Worm (Caenorhabditis elegans) whole organism, mixed stage, embryonic: ENCODE results near the gene pdhb-1.
"Not testable (repeated sequence)": the region's sequence is repeated elsewhere in the genome, so short reads cannot be mapped to it uniquely, and the experiment has no call there.

Source experiments
- M03D4.4 ChIP-seq: sonication (generic microtip); optimal IDR thresholded peaks from 2 replicates; lab custom pipeline; 2017; ENCODE audit warnings: mild to moderate bottlenecking, missing genetic modification characterization, missing compliant biosample characterization
- bed-3 ChIP-seq: fragments of 200-800 bp; sonication (Bioruptor generic); optimal IDR thresholded peaks from 3 replicates; lab custom pipeline; 2018; ENCODE audit warnings: mild to moderate bottlenecking, missing genetic modification characterization, moderate library complexity, missing compliant biosample characterization
- blmp-1 ChIP-seq: fragments of 150-350 bp; optimal IDR thresholded peaks from 2 replicates; lab custom pipeline; 2014; ENCODE audit warnings: missing biosample characterization, missing genetic modification characterization
- ceh-39 ChIP-seq: fragments of 150-350 bp; optimal IDR thresholded peaks from 2 replicates; lab custom pipeline; 2014; ENCODE audit warnings: missing biosample characterization, missing genetic modification characterization
- ceh-43 ChIP-seq: fragments of 200-800 bp; sonication (Bioruptor generic); optimal IDR thresholded peaks from 2 replicates; lab custom pipeline; 2018; ENCODE audit warnings: mild to moderate bottlenecking, missing genetic modification characterization, moderate library complexity, missing compliant biosample characterization
- ceh-83 ChIP-seq: fragments of 200-800 bp; sonication (Bioruptor generic); optimal IDR thresholded peaks from 2 replicates; lab custom pipeline; 2018; ENCODE audit warnings: mild to moderate bottlenecking, missing genetic modification characterization, missing compliant biosample characterization
- ces-1 ChIP-seq: fragments of 150-350 bp; optimal IDR thresholded peaks from 2 replicates; lab custom pipeline; 2014; ENCODE audit warnings: missing biosample characterization, missing genetic modification reagents, missing genetic modification characterization
- cnd-1 ChIP-seq: fragments of 200-800 bp; sonication (Bioruptor generic); optimal IDR thresholded peaks from 2 replicates; lab custom pipeline; 2018; ENCODE audit warnings: mild to moderate bottlenecking, missing genetic modification characterization, missing compliant biosample characterization
- drap-1 ChIP-seq: fragments of 200-800 bp; sonication (Bioruptor generic); optimal IDR thresholded peaks from 3 replicates; lab custom pipeline; 2018; ENCODE audit warnings: mild to moderate bottlenecking, missing genetic modification characterization, missing compliant biosample characterization
- elt-1 ChIP-seq: sonication (generic microtip); optimal IDR thresholded peaks from 2 replicates; lab custom pipeline; 2017; ENCODE audit warnings: missing genetic modification characterization, mild to moderate bottlenecking, missing compliant biosample characterization, antibody characterized with exemption, moderate library complexity, borderline replicate concordance; ENCODE audit not compliant: insufficient read depth
- elt-3 ChIP-seq: fragments of 150-350 bp; optimal IDR thresholded peaks from 2 replicates; lab custom pipeline; 2014; ENCODE audit warnings: missing biosample characterization, missing genetic modification characterization
- ham-2 ChIP-seq: fragments of 200-800 bp; sonication (Bioruptor generic); optimal IDR thresholded peaks from 2 replicates; lab custom pipeline; 2018; ENCODE audit warnings: mild to moderate bottlenecking, missing genetic modification characterization, missing compliant biosample characterization
- lin-13 ChIP-seq: fragments of 150-350 bp; optimal IDR thresholded peaks from 2 replicates; lab custom pipeline; 2014; ENCODE audit warnings: missing biosample characterization, missing genetic modification characterization
- lin-32 ChIP-seq: fragments of 200-800 bp; sonication (Bioruptor generic); optimal IDR thresholded peaks from 2 replicates; lab custom pipeline; 2018; ENCODE audit warnings: mild to moderate bottlenecking, missing genetic modification characterization, missing compliant biosample characterization
- lsy-2 ChIP-seq: fragments of 150-350 bp; optimal IDR thresholded peaks from 2 replicates; lab custom pipeline; 2014; ENCODE audit warnings: missing biosample characterization, missing genetic modification characterization
- mab-5 ChIP-seq: fragments of 150-350 bp; optimal IDR thresholded peaks from 2 replicates; lab custom pipeline; 2014; ENCODE audit warnings: missing biosample characterization, missing genetic modification characterization
- mep-1 ChIP-seq: fragments of 150-350 bp; optimal IDR thresholded peaks from 2 replicates; lab custom pipeline; 2017; ENCODE audit warnings: missing biosample characterization, missing genetic modification reagents, missing genetic modification characterization, inconsistent platforms
- mls-2 ChIP-seq: sonication (generic microtip); optimal IDR thresholded peaks from 2 replicates; lab custom pipeline; 2016; ENCODE audit warnings: mild to moderate bottlenecking, missing genetic modification characterization, moderate library complexity, missing compliant biosample characterization
- nhr-12 ChIP-seq: fragments of 150-350 bp; optimal IDR thresholded peaks from 2 replicates; lab custom pipeline; 2014; ENCODE audit warnings: missing biosample characterization, missing genetic modification characterization
- nhr-2 ChIP-seq: fragments of 150-350 bp; optimal IDR thresholded peaks from 2 replicates; lab custom pipeline; 2014; ENCODE audit warnings: missing biosample characterization, missing genetic modification characterization
- nhr-237 ChIP-seq: fragments of 150-350 bp; optimal IDR thresholded peaks from 2 replicates; lab custom pipeline; 2014; ENCODE audit warnings: missing biosample characterization, missing genetic modification characterization
- nhr-28 ChIP-seq: fragments of 150-350 bp; optimal IDR thresholded peaks from 2 replicates; lab custom pipeline; 2014; ENCODE audit warnings: missing biosample characterization, missing genetic modification characterization
- nhr-76 ChIP-seq: sonication (generic microtip); optimal IDR thresholded peaks from 2 replicates; lab custom pipeline; 2017; ENCODE audit warnings: missing biosample characterization, missing genetic modification characterization
- pha-4 ChIP-seq: fragments of 150-350 bp; optimal IDR thresholded peaks from 2 replicates; lab custom pipeline; 2018; ENCODE audit warnings: missing biosample characterization, missing genetic modification reagents, missing genetic modification characterization
- sem-2 ChIP-seq: fragments of 200-800 bp; sonication (Bioruptor generic); optimal IDR thresholded peaks from 2 replicates; lab custom pipeline; 2018; ENCODE audit warnings: mild to moderate bottlenecking, missing genetic modification characterization, missing compliant biosample characterization
- sptf-1 ChIP-seq: sonication (generic microtip); optimal IDR thresholded peaks from 2 replicates; lab custom pipeline; 2017; ENCODE audit warnings: mild to moderate bottlenecking, missing genetic modification characterization, moderate library complexity, missing compliant biosample characterization
- unc-39 ChIP-seq: fragments of 150-350 bp; optimal IDR thresholded peaks from 2 replicates; lab custom pipeline; 2014; ENCODE audit warnings: missing biosample characterization, missing genetic modification characterization
- unc-62 ChIP-seq: fragments of 150-350 bp; optimal IDR thresholded peaks from 2 replicates; lab custom pipeline; 2014; ENCODE audit warnings: missing biosample characterization, missing genetic modification reagents, missing genetic modification characterization
- zip-8 ChIP-seq: fragments of 150-350 bp; optimal IDR thresholded peaks from 2 replicates; lab custom pipeline; 2014; ENCODE audit warnings: missing biosample characterization, missing genetic modification characterization
- ztf-11 ChIP-seq: fragments of 150-350 bp; optimal IDR thresholded peaks from 2 replicates; lab custom pipeline; 2014; ENCODE audit warnings: missing biosample characterization, missing genetic modification characterization

Gene pdhb-1

ce11 chrIV:3433387-3433786 is 33.9 kb downstream of the pdhb-1 start, which contains the start of gene C04C3.7:
Gene C04C3.7 (minus strand): TSS chrIV:3433487.
- not testable (repeated sequence) for TF ChIP-seq lsy-2 (tag; lab: Kevin White, UChicago); ham-2 (GFP tag; lab: Kevin White, UChicago); nhr-237 (tag; lab: Kevin White, UChicago)

- TF ChIP-seq blmp-1 (tag; lab: Kevin White, UChicago) (no peak), sptf-1 (tag; lab: Kevin White, UChicago) (no peak), elt-1 (tag; lab: Kevin White, UChicago) (no peak), nhr-2 (tag; lab: Kevin White, UChicago) (no peak), drap-1 (no peak), zip-8 (tag; lab: Kevin White, UChicago) (no peak), elt-3 (no peak), ceh-43 (GFP tag; lab: Kevin White, UChicago) (no peak), mep-1 (tag; lab: Kevin White, UChicago) (no peak), cnd-1 (tag; lab: Kevin White, UChicago) (no peak), unc-62 (GFP tag; lab: Kevin White, UChicago) (no peak), ztf-11 (tag; lab: Kevin White, UChicago) (no peak), mab-5 (tag; lab: Kevin White, UChicago) (no peak), mls-2 (no peak)
Measured at ce11 chrIV:3436021-3436420, 36.5 kb downstream of the pdhb-1 start, which contains the start of gene srz-32. Gene srz-32 (plus strand): TSS chrIV:3436321.

- TF ChIP-seq ces-1 = no peak
- TF ChIP-seq lin-32 (GFP tag; lab: Kevin White, UChicago) = no peak
- TF ChIP-seq lsy-2 (tag; lab: Kevin White, UChicago) = no peak
- TF ChIP-seq nhr-28 = no peak
- TF ChIP-seq drap-1 = no peak
- no peak for TF ChIP-seq zip-8 (tag; lab: Kevin White, UChicago)
- TF ChIP-seq lin-13 = no peak
- no peak for TF ChIP-seq nhr-2 (tag; lab: Kevin White, UChicago)
- no peak for TF ChIP-seq mls-2
- no peak for TF ChIP-seq mep-1 (tag; lab: Kevin White, UChicago)
- no peak for TF ChIP-seq nhr-76 (tag; lab: Kevin White, UChicago)
- no peak for TF ChIP-seq M03D4.4
- TF ChIP-seq sptf-1 (tag; lab: Kevin White, UChicago) = no peak
- TF ChIP-seq mab-5 (tag; lab: Kevin White, UChicago) = no peak
- TF ChIP-seq unc-39 (tag; lab: Kevin White, UChicago) = no peak
- no peak for TF ChIP-seq elt-3
- TF ChIP-seq ceh-83 (GFP tag; lab: Kevin White, UChicago) = no peak
- no peak for TF ChIP-seq ztf-11 (tag; lab: Kevin White, UChicago)
- TF ChIP-seq ceh-43 (GFP tag; lab: Kevin White, UChicago) = no peak
Measured at ce11 chrIV:3438022-3438421, 38.5 kb downstream of the pdhb-1 start, which contains the start of gene grd-13. Gene grd-13 (plus strand): TSS chrIV:3438312.

- no peak for TF ChIP-seq ces-1
- no peak for TF ChIP-seq sptf-1 (tag; lab: Kevin White, UChicago)
- TF ChIP-seq nhr-2 (tag; lab: Kevin White, UChicago) = no peak
- TF ChIP-seq ceh-83 (GFP tag; lab: Kevin White, UChicago) = no peak
- TF ChIP-seq ceh-39 (tag; lab: Kevin White, UChicago) = no peak
- no peak for TF ChIP-seq lin-13
Measured at ce11 chrIV:3439354-3439753, 39.9 kb downstream of the pdhb-1 start, which contains the start of gene grd-3. Gene grd-3 (plus strand): TSS chrIV:3439655.

ce11 chrIV:3440848-3441247 is 41.4 kb downstream of the pdhb-1 start, which contains the start of gene grd-10:
Gene grd-10 (plus strand): TSS chrIV:3441055.
- no peak for TF ChIP-seq elt-3
- no peak for TF ChIP-seq zip-8 (tag; lab: Kevin White, UChicago)
- TF ChIP-seq mab-5 (tag; lab: Kevin White, UChicago) = no peak
- TF ChIP-seq sptf-1 (tag; lab: Kevin White, UChicago) = no peak
- TF ChIP-seq mls-2 = no peak
- TF ChIP-seq nhr-76 (tag; lab: Kevin White, UChicago) = no peak
- TF ChIP-seq ceh-83 (GFP tag; lab: Kevin White, UChicago) = no peak
- TF ChIP-seq sem-2 (GFP tag; lab: Kevin White, UChicago) = no peak
- TF ChIP-seq ceh-43 (GFP tag; lab: Kevin White, UChicago) = no peak
- no peak for TF ChIP-seq unc-62 (GFP tag; lab: Kevin White, UChicago)
- no peak for TF ChIP-seq bed-3 (GFP tag; lab: Kevin White, UChicago)
- no peak for TF ChIP-seq pha-4 (tag; lab: Kevin White, UChicago)
- no peak for TF ChIP-seq nhr-237 (tag; lab: Kevin White, UChicago)
- no peak for TF ChIP-seq ztf-11 (tag; lab: Kevin White, UChicago)
- no peak for TF ChIP-seq nhr-12 (tag; lab: Kevin White, UChicago)
- TF ChIP-seq lin-32 (GFP tag; lab: Kevin White, UChicago) = no peak
- no peak for TF ChIP-seq ham-2 (GFP tag; lab: Kevin White, UChicago)
- TF ChIP-seq lin-13 = no peak
- no peak for TF ChIP-seq drap-1
- TF ChIP-seq, all 35 proteins: peak for 0
